Worm (Caenorhabditis elegans) whole organism, late embryonic: ENCODE data around the gene Y25C1A.13.

Source experiments
- C08G9.2 ChIP-seq: sonication (generic microtip); optimal IDR thresholded peaks from 2 replicates; lab custom pipeline; 2016; ENCODE audit warnings: mild to moderate bottlenecking, missing genetic modification characterization, moderate library complexity, missing compliant biosample characterization
- C38D4.7 ChIP-seq: fragments of 200-800 bp; sonication (Bioruptor generic); optimal IDR thresholded peaks from 2 replicates; lab custom pipeline; 2018; ENCODE audit warnings: mild to moderate bottlenecking, missing genetic modification characterization, moderate library complexity, missing compliant biosample characterization
- F13H6.1 ChIP-seq: sonication (generic microtip); optimal IDR thresholded peaks from 2 replicates; lab custom pipeline; 2016; ENCODE audit warnings: missing genetic modification characterization, missing compliant biosample characterization
- K02D7.2 ChIP-seq: sonication (generic microtip); optimal IDR thresholded peaks from 2 replicates; lab custom pipeline; 2017; ENCODE audit warnings: mild to moderate bottlenecking, missing genetic modification characterization, missing compliant biosample characterization
- Y22D7AL.16 ChIP-seq: sonication (generic microtip); optimal IDR thresholded peaks from 2 replicates; lab custom pipeline; 2016; ENCODE audit warnings: missing genetic modification characterization, missing compliant biosample characterization
- ahr-1 ChIP-seq: sonication (generic microtip); optimal IDR thresholded peaks from 2 replicates; lab custom pipeline; 2016; ENCODE audit warnings: missing genetic modification characterization, missing compliant biosample characterization
- ama-1 ChIP-seq: fragments of 150-350 bp; optimal IDR thresholded peaks from 2 replicates; lab custom pipeline; 2014
- ceh-14 ChIP-seq: sonication (generic microtip); optimal IDR thresholded peaks from 2 replicates; lab custom pipeline; 2016; ENCODE audit warnings: missing genotype, missing genetic modification characterization, missing compliant biosample characterization
- ceh-19 ChIP-seq: fragments of 200-800 bp; sonication (Bioruptor generic); optimal IDR thresholded peaks from 2 replicates; lab custom pipeline; 2018; ENCODE audit warnings: mild to moderate bottlenecking, missing genetic modification characterization, missing compliant biosample characterization
- ceh-24 ChIP-seq: sonication (generic microtip); optimal IDR thresholded peaks from 2 replicates; lab custom pipeline; 2016; ENCODE audit warnings: mild to moderate bottlenecking, missing genetic modification characterization, missing compliant biosample characterization
- ceh-31 ChIP-seq: sonication (generic microtip); optimal IDR thresholded peaks from 2 replicates; lab custom pipeline; 2016; ENCODE audit warnings: missing genetic modification characterization, missing compliant biosample characterization
- ceh-34 ChIP-seq: sonication (generic microtip); optimal IDR thresholded peaks from 2 replicates; lab custom pipeline; 2016; ENCODE audit warnings: mild to moderate bottlenecking, missing genetic modification characterization, missing compliant biosample characterization
- ceh-48 ChIP-seq: sonication (generic microtip); optimal IDR thresholded peaks from 2 replicates; lab custom pipeline; 2016; ENCODE audit warnings: missing genetic modification characterization, inconsistent platforms, missing compliant biosample characterization
- ceh-6 ChIP-seq: fragments of 200-800 bp; sonication (Bioruptor generic); optimal IDR thresholded peaks from 2 replicates; lab custom pipeline; 2018; ENCODE audit warnings: mild to moderate bottlenecking, missing genetic modification characterization, missing compliant biosample characterization
- ceh-9 ChIP-seq: sonication (generic microtip); optimal IDR thresholded peaks from 2 replicates; lab custom pipeline; 2016; ENCODE audit warnings: mild to moderate bottlenecking, missing genetic modification characterization, inconsistent platforms, missing compliant biosample characterization
- dve-1 ChIP-seq: sonication (generic microtip); optimal IDR thresholded peaks from 2 replicates; lab custom pipeline; 2017; ENCODE audit warnings: antibody characterized with exemption, mild to moderate bottlenecking, missing genetic modification characterization, missing compliant biosample characterization
- elt-4 ChIP-seq: sonication (generic microtip); optimal IDR thresholded peaks from 2 replicates; lab custom pipeline; 2016; ENCODE audit warnings: missing genetic modification characterization, missing compliant biosample characterization
- ets-4 ChIP-seq: sonication (generic microtip); optimal IDR thresholded peaks from 2 replicates; lab custom pipeline; 2016; ENCODE audit warnings: missing genetic modification characterization, missing compliant biosample characterization
- eyg-1 ChIP-seq: sonication (generic microtip); optimal IDR thresholded peaks from 2 replicates; lab custom pipeline; 2016; ENCODE audit warnings: missing genotype, missing genetic modification characterization, missing compliant biosample characterization
- fkh-10 ChIP-seq: fragments of 150-350 bp; optimal IDR thresholded peaks from 2 replicates; lab custom pipeline; 2014; ENCODE audit warnings: missing biosample characterization, missing genetic modification reagents, missing genetic modification characterization
- hlh-30 ChIP-seq: sonication (generic microtip); optimal IDR thresholded peaks from 2 replicates; lab custom pipeline; 2017; ENCODE audit warnings: antibody characterized with exemption, missing genetic modification characterization, missing compliant biosample characterization; ENCODE audit not compliant: insufficient read depth
- hlh-6 ChIP-seq: sonication (generic microtip); optimal IDR thresholded peaks from 2 replicates; lab custom pipeline; 2016; ENCODE audit warnings: missing genotype, missing genetic modification characterization, missing compliant biosample characterization
- hlh-8 ChIP-seq: sonication (generic microtip); optimal IDR thresholded peaks from 2 replicates; lab custom pipeline; 2016; ENCODE audit warnings: missing genotype, missing genetic modification characterization, missing compliant biosample characterization
- lin-11 ChIP-seq: fragments of 200-800 bp; sonication (Bioruptor generic); optimal IDR thresholded peaks from 2 replicates; lab custom pipeline; 2018; ENCODE audit warnings: mild to moderate bottlenecking, missing genetic modification characterization, missing compliant biosample characterization
- madf-2 ChIP-seq: sonication (generic microtip); optimal IDR thresholded peaks from 2 replicates; lab custom pipeline; 2017; ENCODE audit warnings: missing genetic modification characterization, missing compliant biosample characterization
- nfya-1 ChIP-seq: sonication (generic microtip); optimal IDR thresholded peaks from 2 replicates; lab custom pipeline; 2017; ENCODE audit warnings: missing genetic modification characterization, mild to moderate bottlenecking, missing compliant biosample characterization, antibody characterized with exemption, moderate library complexity
- nhr-11 ChIP-seq: fragments of 150-350 bp; optimal IDR thresholded peaks from 2 replicates; lab custom pipeline; 2014; ENCODE audit warnings: missing biosample characterization, missing genetic modification characterization
- nhr-232 ChIP-seq: sonication (generic microtip); optimal IDR thresholded peaks from 2 replicates; lab custom pipeline; 2016; ENCODE audit warnings: missing genetic modification characterization, missing compliant biosample characterization
- npax-4 ChIP-seq: sonication (generic microtip); optimal IDR thresholded peaks from 2 replicates; lab custom pipeline; 2016; ENCODE audit warnings: missing genetic modification characterization, missing compliant biosample characterization
- odd-2 ChIP-seq: sonication (generic microtip); optimal IDR thresholded peaks from 2 replicates; lab custom pipeline; 2017; ENCODE audit warnings: antibody characterized with exemption, mild to moderate bottlenecking, missing genetic modification characterization, missing compliant biosample characterization
- pag-3 ChIP-seq: sonication (generic microtip); optimal IDR thresholded peaks from 2 replicates; lab custom pipeline; 2016; ENCODE audit warnings: missing compliant biosample characterization, missing genetic modification characterization, borderline replicate concordance
- pha-4 ChIP-seq: fragments of 150-350 bp; optimal IDR thresholded peaks from 2 replicates; lab custom pipeline; 2018; ENCODE audit warnings: missing biosample characterization, missing genetic modification reagents, missing genetic modification characterization
- pqm-1 ChIP-seq: sonication (generic microtip); optimal IDR thresholded peaks from 2 replicates; lab custom pipeline; 2016; ENCODE audit warnings: missing genetic modification characterization, missing compliant biosample characterization
- pros-1 ChIP-seq: fragments of 150-350 bp; optimal IDR thresholded peaks from 2 replicates; lab custom pipeline; 2014; ENCODE audit warnings: missing biosample characterization, missing genetic modification reagents, missing genetic modification characterization
- rnt-1 ChIP-seq: sonication (generic microtip); optimal IDR thresholded peaks from 2 replicates; lab custom pipeline; 2016; ENCODE audit warnings: missing genetic modification characterization, missing compliant biosample characterization
- unc-3 ChIP-seq, 2 experiments: fragments of 200-800 bp in 1 of 2; sonication (Bioruptor generic) in 1 of 2; sonication (generic microtip) in 1 of 2; conservative IDR thresholded peaks in 1 of 2; optimal IDR thresholded peaks in 1 of 2; 2 replicates each; pipeline versions ENCODE4 v1.3.6 to Lab custom; 2016 to 2022; ENCODE audit warnings: missing compliant biosample characterization in 2 of 2, missing genetic modification characterization in 2 of 2, missing genetic modification reagents in 1 of 2

The Y25C1A.13 gene

DNA sequence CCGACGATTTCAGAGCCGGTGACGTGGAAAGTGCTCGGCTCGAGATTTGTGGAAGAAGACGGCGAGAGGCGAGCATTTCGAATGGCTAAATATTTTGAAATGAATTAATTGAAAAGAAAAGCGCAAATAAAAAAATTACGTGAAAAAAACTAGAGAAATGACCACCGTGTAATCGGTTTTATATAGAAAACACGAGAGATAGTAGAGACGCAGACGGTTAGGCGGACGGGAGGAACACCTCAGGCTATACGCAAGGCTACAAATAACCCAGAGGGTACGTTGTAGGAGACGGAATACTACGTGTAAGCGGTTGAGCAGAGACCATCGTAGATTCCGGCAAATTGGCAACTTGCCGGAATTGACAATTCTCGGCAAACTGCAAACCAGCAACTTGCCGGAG, at the start of gene Y25C1A.13:
Y25C1A.13 (minus strand) TSS at position 101 of the 400 bp plus-strand sequence.
- TF ChIP-seq ceh-24 (tag; lab: Kevin White, UChicago): no peak

- no peak for TF ChIP-seq ceh-48 (tag; lab: Kevin White, UChicago)
- no peak for TF ChIP-seq pqm-1 (tag; lab: Kevin White, UChicago)
- no peak for TF ChIP-seq ceh-34 (tag; lab: Kevin White, UChicago)
- TF ChIP-seq C08G9.2: no peak
- no peak for TF ChIP-seq eyg-1 (tag; lab: Kevin White, UChicago)
- TF ChIP-seq madf-2 (tag; lab: Kevin White, UChicago): no peak
- no peak for TF ChIP-seq hlh-8 (tag; lab: Kevin White, UChicago)
- TF ChIP-seq lin-11 (tag; lab: Kevin White, UChicago): no peak
- TF ChIP-seq ceh-31: no peak
- TF ChIP-seq ceh-6: no peak
Measured at ce11 chrII:3158985-3159384, 47.9 kb upstream of the Y25C1A.13 start, which contains the start of gene sri-34. Gene sri-34, minus strand, starts transcription at chrII:3159085.

DNA sequence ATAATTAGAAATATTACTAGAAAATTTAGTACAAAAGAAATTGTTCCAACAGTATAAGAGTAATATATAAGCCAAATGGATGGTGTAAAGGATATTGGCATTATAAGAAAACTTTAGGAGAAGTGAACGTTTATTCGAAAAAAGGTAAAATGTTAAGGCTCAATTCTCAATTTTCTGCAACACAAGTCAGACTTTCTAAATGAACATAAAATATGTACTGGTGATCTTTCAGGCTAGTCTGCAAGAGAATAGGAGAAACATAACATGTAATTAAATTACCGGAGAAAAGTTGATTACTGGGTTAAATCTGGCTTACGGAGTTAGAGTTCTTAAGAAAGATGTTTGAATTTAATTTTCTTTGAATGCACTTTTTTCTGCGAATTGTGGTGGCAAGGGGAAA, 45.7 kb upstream of the Y25C1A.13 start, which contains the start of gene sri-33:
sri-33 (minus strand) TSS at position 101 of the 400 bp plus-strand sequence.
- TF ChIP-seq ceh-48 (tag; lab: Kevin White, UChicago) (no peak), ets-4 (tag; lab: Kevin White, UChicago) (no peak), ahr-1 (tag; lab: Kevin White, UChicago) (no peak), hlh-6 (no peak), hlh-30 (tag; lab: Kevin White, UChicago) (no peak), nhr-232 (tag; lab: Kevin White, UChicago) (no peak), C38D4.7 (no peak), elt-4 (tag; lab: Kevin White, UChicago) (no peak), rnt-1 (tag; lab: Kevin White, UChicago) (no peak), nfya-1 (tag; lab: Kevin White, UChicago) (no peak), pag-3 (no peak), hlh-8 (tag; lab: Kevin White, UChicago) (no peak), odd-2 (no peak), F13H6.1 (tag; lab: Kevin White, UChicago) (no peak), ceh-6 (no peak)

DNA sequence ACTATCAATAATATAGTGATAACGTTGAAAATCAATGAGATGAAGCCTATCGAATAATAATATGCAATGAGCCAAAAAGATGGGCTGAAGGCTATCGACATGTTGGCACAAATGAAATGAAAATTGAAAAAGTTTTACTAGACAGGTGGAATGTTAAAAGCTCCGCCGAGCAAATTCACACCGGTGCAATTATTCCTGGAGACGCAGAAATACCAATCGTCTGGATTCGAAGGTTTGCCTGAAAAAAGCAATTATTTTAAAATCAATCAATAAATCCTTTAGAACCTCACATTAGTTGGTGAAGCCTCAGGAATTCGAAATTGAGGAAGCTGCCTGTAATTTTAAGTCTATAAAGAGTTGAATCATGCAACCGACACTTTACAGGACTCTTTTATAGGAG, 43.3 kb upstream of the Y25C1A.13 start, which contains the start of gene sri-32:
sri-32 (minus strand) TSS at position 101 of the 400 bp plus-strand sequence.
- TF ChIP-seq fkh-10 (GFP tag; lab: Kevin White, UChicago) (no peak), pros-1 (no peak), nhr-11 (tag; lab: Kevin White, UChicago) (no peak), hlh-8 (tag; lab: Kevin White, UChicago) (no peak), ceh-14 (tag; lab: Kevin White, UChicago) (no peak), madf-2 (tag; lab: Kevin White, UChicago) (no peak), dve-1 (tag; lab: Kevin White, UChicago) (no peak), pha-4 (no peak), ceh-6 (no peak), Y22D7AL.16 (tag; lab: Kevin White, UChicago) (no peak), ceh-19 (no peak), odd-2 (no peak), ceh-9 (tag; lab: Kevin White, UChicago) (no peak), K02D7.2 (tag; lab: Kevin White, UChicago) (no peak), ceh-31 (no peak), npax-4 (tag; lab: Kevin White, UChicago) (no peak), nfya-1 (tag; lab: Kevin White, UChicago) (no peak), ama-1 (lab: Kevin White, UChicago) (no peak), rnt-1 (tag; lab: Kevin White, UChicago) (no peak), unc-3 (GFP tag; conservative IDR thresholded peaks at IDR 0.05; lab: Robert Waterston, UW) (no peak), unc-3 (tag; optimal IDR thresholded peaks at IDR 0.05; lab: Kevin White, UChicago) (no peak)
